Worm (Caenorhabditis elegans) whole organism, late embryonic: ENCODE data around the gene let-2.

Experiments used
- F13H6.1 ChIP-seq: sonication (generic microtip); optimal IDR thresholded peaks from 2 replicates; lab custom pipeline; 2016; ENCODE audit warnings: missing genetic modification characterization, missing compliant biosample characterization
- Y22D7AL.16 ChIP-seq: sonication (generic microtip); optimal IDR thresholded peaks from 2 replicates; lab custom pipeline; 2016; ENCODE audit warnings: missing genetic modification characterization, missing compliant biosample characterization
- ahr-1 ChIP-seq: sonication (generic microtip); optimal IDR thresholded peaks from 2 replicates; lab custom pipeline; 2016; ENCODE audit warnings: missing genetic modification characterization, missing compliant biosample characterization
- ama-1 ChIP-seq: fragments of 150-350 bp; optimal IDR thresholded peaks from 2 replicates; lab custom pipeline; 2014
- ceh-18 ChIP-seq: sonication (generic microtip); optimal IDR thresholded peaks from 2 replicates; lab custom pipeline; 2016; ENCODE audit warnings: missing genetic modification characterization, missing compliant biosample characterization
- ceh-22 ChIP-seq: sonication (generic microtip); optimal IDR thresholded peaks from 2 replicates; lab custom pipeline; 2017; ENCODE audit warnings: missing biosample characterization, missing genetic modification characterization
- ceh-31 ChIP-seq: sonication (generic microtip); optimal IDR thresholded peaks from 2 replicates; lab custom pipeline; 2016; ENCODE audit warnings: missing genetic modification characterization, missing compliant biosample characterization
- ceh-45 ChIP-seq: fragments of 200-800 bp; sonication (Bioruptor generic); IDR thresholded peaks from 2 replicates; pipeline ENCODE4 v1.3.6; 2022; ENCODE audit warnings: missing genetic modification reagents, missing genetic modification characterization, missing compliant biosample characterization
- ceh-48 ChIP-seq: sonication (generic microtip); optimal IDR thresholded peaks from 2 replicates; lab custom pipeline; 2016; ENCODE audit warnings: missing genetic modification characterization, inconsistent platforms, missing compliant biosample characterization
- elt-2 ChIP-seq: sonication (generic microtip); optimal IDR thresholded peaks from 2 replicates; lab custom pipeline; 2016; ENCODE audit warnings: missing genetic modification reagents, missing genetic modification characterization, missing compliant biosample characterization
- elt-4 ChIP-seq: sonication (generic microtip); optimal IDR thresholded peaks from 2 replicates; lab custom pipeline; 2016; ENCODE audit warnings: missing genetic modification characterization, missing compliant biosample characterization
- ets-4 ChIP-seq: sonication (generic microtip); optimal IDR thresholded peaks from 2 replicates; lab custom pipeline; 2016; ENCODE audit warnings: missing genetic modification characterization, missing compliant biosample characterization
- eyg-1 ChIP-seq: sonication (generic microtip); optimal IDR thresholded peaks from 2 replicates; lab custom pipeline; 2016; ENCODE audit warnings: missing genotype, missing genetic modification characterization, missing compliant biosample characterization
- fkh-6 ChIP-seq: sonication (generic microtip); optimal IDR thresholded peaks from 2 replicates; lab custom pipeline; 2016; ENCODE audit warnings: missing genetic modification characterization, missing compliant biosample characterization
- hlh-30 ChIP-seq: sonication (generic microtip); optimal IDR thresholded peaks from 2 replicates; lab custom pipeline; 2017; ENCODE audit warnings: antibody characterized with exemption, missing genetic modification characterization, missing compliant biosample characterization; ENCODE audit not compliant: insufficient read depth
- hlh-8 ChIP-seq: sonication (generic microtip); optimal IDR thresholded peaks from 2 replicates; lab custom pipeline; 2016; ENCODE audit warnings: missing genotype, missing genetic modification characterization, missing compliant biosample characterization
- mec-3 ChIP-seq: sonication (generic microtip); optimal IDR thresholded peaks from 2 replicates; lab custom pipeline; 2016; ENCODE audit warnings: borderline replicate concordance, missing genetic modification characterization, missing compliant biosample characterization
- nhr-11 ChIP-seq: fragments of 150-350 bp; optimal IDR thresholded peaks from 2 replicates; lab custom pipeline; 2014; ENCODE audit warnings: missing biosample characterization, missing genetic modification characterization
- npax-4 ChIP-seq: sonication (generic microtip); optimal IDR thresholded peaks from 2 replicates; lab custom pipeline; 2016; ENCODE audit warnings: missing genetic modification characterization, missing compliant biosample characterization
- odd-2 ChIP-seq: sonication (generic microtip); optimal IDR thresholded peaks from 2 replicates; lab custom pipeline; 2017; ENCODE audit warnings: antibody characterized with exemption, mild to moderate bottlenecking, missing genetic modification characterization, missing compliant biosample characterization
- pha-4 ChIP-seq: fragments of 150-350 bp; optimal IDR thresholded peaks from 2 replicates; lab custom pipeline; 2018; ENCODE audit warnings: missing biosample characterization, missing genetic modification reagents, missing genetic modification characterization
- pros-1 ChIP-seq: fragments of 150-350 bp; optimal IDR thresholded peaks from 2 replicates; lab custom pipeline; 2014; ENCODE audit warnings: missing biosample characterization, missing genetic modification reagents, missing genetic modification characterization
- ref-2 ChIP-seq: sonication (generic microtip); optimal IDR thresholded peaks from 2 replicates; lab custom pipeline; 2016; ENCODE audit warnings: missing genetic modification characterization, missing compliant biosample characterization
- sdc-2 ChIP-seq: sonication (generic microtip); optimal IDR thresholded peaks from 2 replicates; lab custom pipeline; 2016; ENCODE audit warnings: missing genotype, missing genetic modification characterization, missing compliant biosample characterization
- sox-2 ChIP-seq: fragments of 200-800 bp; sonication (Bioruptor generic); IDR thresholded peaks from 2 replicates; pipeline ENCODE4 v1.3.6; 2022; ENCODE audit warnings: missing genetic modification reagents, missing genetic modification characterization, missing compliant biosample characterization
- ttx-3 ChIP-seq: sonication (generic microtip); optimal IDR thresholded peaks from 2 replicates; lab custom pipeline; 2016; ENCODE audit warnings: missing genetic modification reagents, missing genetic modification characterization, missing compliant biosample characterization
- unc-55 ChIP-seq: sonication (generic microtip); optimal IDR thresholded peaks from 2 replicates; lab custom pipeline; 2017; ENCODE audit warnings: missing biosample characterization, missing genetic modification reagents, missing genetic modification characterization
- ztf-16 ChIP-seq: sonication (generic microtip); optimal IDR thresholded peaks from 2 replicates; lab custom pipeline; 2017; ENCODE audit warnings: missing genetic modification characterization, missing compliant biosample characterization

let-2 gene

ce11 chrX:16331932-16332485, 57.1 kb downstream of the let-2 start, which contains the start of gene taf-3 (continued):
- TF ChIP-seq fkh-6 (tag; lab: Kevin White, UChicago): no peak
- TF ChIP-seq hlh-8: peak; percentile 20
- TF ChIP-seq ahr-1 (tag; lab: Kevin White, UChicago): no peak
- peak; percentile 5 for TF ChIP-seq ceh-18 (tag; lab: Kevin White, UChicago)
- no peak for TF ChIP-seq ztf-16 (tag; lab: Kevin White, UChicago)
- TF ChIP-seq unc-55 (GFP tag; lab: Kevin White, UChicago): peak; percentile 59
- no peak for TF ChIP-seq ref-2
- no peak for TF ChIP-seq ceh-22 (tag; lab: Kevin White, UChicago)
- no peak for TF ChIP-seq ceh-45 (GFP tag; lab: Robert Waterston, UW)
- no peak for TF ChIP-seq pha-4
- TF ChIP-seq ama-1 (lab: Kevin White, UChicago): no peak
- no peak for TF ChIP-seq Y22D7AL.16 (tag; lab: Kevin White, UChicago)
- no peak for TF ChIP-seq pros-1
- no peak for TF ChIP-seq ets-4 (tag; lab: Kevin White, UChicago)
- no peak for TF ChIP-seq mec-3 (tag; lab: Kevin White, UChicago)

ce11 chrX:16331425-16331824, 57.7 kb downstream of the let-2 start:
- TF ChIP-seq ref-2 (no peak), elt-4 (tag; lab: Kevin White, UChicago) (no peak), F13H6.1 (tag; lab: Kevin White, UChicago) (no peak), elt-2 (tag; lab: Kevin White, UChicago) (no peak), sox-2 (GFP tag; lab: Robert Waterston, UW) (no peak), sdc-2 (tag; lab: Kevin White, UChicago) (no peak), eyg-1 (tag; lab: Kevin White, UChicago) (no peak), odd-2 (tag; lab: Kevin White, UChicago) (no peak), ceh-48 (tag; lab: Kevin White, UChicago) (no peak), npax-4 (no peak), unc-55 (GFP tag; lab: Kevin White, UChicago) (no peak), nhr-11 (tag; lab: Kevin White, UChicago) (no peak), ceh-31 (no peak), Y22D7AL.16 (tag; lab: Kevin White, UChicago) (no peak), ttx-3 (tag; lab: Kevin White, UChicago) (no peak), hlh-30 (tag; lab: Kevin White, UChicago) (no peak)
